Worm (Caenorhabditis elegans): ENCODE data around the gene Y39B6A.5.

Y39B6A.5 gene

ce11 chrV:19125812-19126211, 32.9 kb downstream of the Y39B6A.5 start (continued):
- TF ChIP-seq hmg-20 (GFP tag; IDR thresholded peaks at IDR 0.05) (no peak; the same call in none of the 2 replicates), sptf-2 (GFP tag; optimal IDR thresholded peaks at IDR 0.05) (peak; percentile 66), F52B5.7 (tag; optimal IDR thresholded peaks at IDR 0.05) (peak; percentile 55)

DNA sequence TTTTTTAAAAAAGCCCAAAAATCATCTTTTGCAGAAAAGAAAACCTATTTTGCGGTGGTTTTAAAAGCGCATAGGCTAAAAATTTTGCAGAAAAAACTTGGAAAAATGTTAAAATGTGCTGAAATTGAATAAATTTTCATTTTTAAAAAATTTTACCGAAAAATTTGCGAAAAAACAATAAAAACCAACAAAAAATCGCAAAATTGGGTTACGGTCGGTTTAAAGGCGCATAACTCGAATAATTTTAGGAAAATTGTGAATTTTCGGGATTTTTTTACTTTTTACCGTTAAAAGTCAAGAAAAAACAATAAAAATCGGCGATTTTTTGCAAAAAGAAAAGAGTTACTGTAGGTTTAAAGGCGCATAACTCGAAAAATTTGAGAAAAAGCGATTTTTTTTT, 33.4 kb downstream of the Y39B6A.5 start:
- peak; percentile 16; the same call in 1 of the 2 replicates for TF ChIP-seq madf-6 (GFP tag; IDR thresholded peaks at IDR 0.05)
- peak; percentile 76 for TF ChIP-seq lsl-1 (GFP tag; optimal IDR thresholded peaks at IDR 0.05)
- no peak for TF ChIP-seq Y79H2A.3 (GFP tag; conservative IDR thresholded peaks at IDR 0.05)
- TF ChIP-seq die-1 (tag; optimal IDR thresholded peaks at IDR 0.05), result no peak
- TF ChIP-seq aptf-3 (GFP tag; IDR thresholded peaks at IDR 0.05), result no peak
- TF ChIP-seq xnd-1 (tag; optimal IDR thresholded peaks at IDR 0.05), result peak; percentile 70
- no peak for TF ChIP-seq snpc-4 (GFP tag; optimal IDR thresholded peaks at IDR 0.05)
- TF ChIP-seq snpc-4 (tag; optimal IDR thresholded peaks at IDR 0.05), result no peak
- no peak for TF ChIP-seq mel-28 (tag; optimal IDR thresholded peaks at IDR 0.05; ENCODE audit: borderline replicate concordance)
- no peak for TF ChIP-seq F57A8.1 (GFP tag; optimal IDR thresholded peaks at IDR 0.05)
- no peak for TF ChIP-seq snpc-1.3 (tag; optimal IDR thresholded peaks at IDR 0.05; ENCODE audit: insufficient read depth)
- TF ChIP-seq K11D2.4 (GFP tag; IDR thresholded peaks at IDR 0.05), result no peak
- no peak for TF ChIP-seq mxl-1 (tag; optimal IDR thresholded peaks at IDR 0.05)
- no peak for TF ChIP-seq ets-4 (GFP tag; optimal IDR thresholded peaks at IDR 0.05)
- TF ChIP-seq chd-7 (tag; optimal IDR thresholded peaks at IDR 0.05), result no peak
- 0 out of 2 replicates have a peak, but pooled peaks have one; percentile 13 for TF ChIP-seq madf-8 (GFP tag; conservative IDR thresholded peaks at IDR 0.05)
- no peak for TF ChIP-seq rcor-1 (GFP tag; IDR thresholded peaks at IDR 0.05)
- TF ChIP-seq pha-4 (tag; optimal IDR thresholded peaks at IDR 0.05), result no peak
- TF ChIP-seq nhr-179 (tag; optimal IDR thresholded peaks at IDR 0.05), result no peak
- TF ChIP-seq egrh-3 (GFP tag; IDR thresholded peaks at IDR 0.05), result no peak
- TF ChIP-seq hmg-1.2 (GFP tag; IDR thresholded peaks at IDR 0.05), result no peak
- TF ChIP-seq tbp1 (GFP tag; optimal IDR thresholded peaks at IDR 0.05), result no peak

DNA sequence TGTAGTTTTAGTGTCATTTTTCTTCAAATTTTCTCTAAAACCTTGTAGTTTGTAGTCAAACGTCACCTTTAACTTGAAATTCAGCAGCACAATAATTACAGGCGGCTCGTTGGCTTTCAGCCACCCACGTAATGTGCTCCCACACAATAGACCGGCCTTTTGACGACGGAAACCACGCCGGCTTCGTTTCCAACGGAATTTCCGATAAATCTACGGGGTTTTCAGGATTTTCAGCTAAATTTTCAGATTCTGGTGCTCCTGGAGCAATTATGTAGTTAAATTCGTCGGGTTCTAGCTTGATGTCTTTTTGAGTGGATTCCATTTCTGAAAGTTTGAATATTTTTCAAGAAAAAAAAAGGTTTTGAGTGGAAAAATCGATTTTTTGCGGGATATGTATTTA, 34.1 kb downstream of the Y39B6A.5 start, which contains the start of gene bed-1:
Gene bed-1, minus strand, starts transcription at position 337 of the 400 bp plus-strand sequence.
- TF ChIP-seq ceh-58 (GFP tag; IDR thresholded peaks at IDR 0.05) (no peak), C06A6.2 (GFP tag; conservative IDR thresholded peaks at IDR 0.05) (no peak), C17E4.6 (GFP tag; IDR thresholded peaks at IDR 0.05) (no peak), cebp-1 (GFP tag; IDR thresholded peaks at IDR 0.05) (no peak), cebp-1 (tag; optimal IDR thresholded peaks at IDR 0.05) (no peak), lsy-27 (tag; optimal IDR thresholded peaks at IDR 0.05; ENCODE audit: borderline replicate concordance, insufficient read depth) (no peak), zfh-2 (GFP tag; conservative IDR thresholded peaks at IDR 0.05) (no peak), nhr-80 (tag; optimal IDR thresholded peaks at IDR 0.05) (no peak), nhr-90 (tag; optimal IDR thresholded peaks at IDR 0.05) (no peak), F37B4.10 (GFP tag; IDR thresholded peaks at IDR 0.05) (no peak)
